Worm (Caenorhabditis elegans) whole organism, L1 larva: ENCODE data around the gene M28.9.

ENCODE experiments used
- aha-1 ChIP-seq: fragments of 150-350 bp; optimal IDR thresholded peaks from 2 replicates; lab custom pipeline; 2014; ENCODE audit warnings: missing biosample characterization, missing genetic modification characterization
- dpl-1 ChIP-seq, 3 experiments: fragments of 150-350 bp in 2 of 3; sonication (generic microtip) in 1 of 3; optimal IDR thresholded peaks; 2 replicates each; lab custom pipeline; 2014 to 2017; ENCODE audit warnings: missing biosample characterization in 3 of 3, missing genetic modification characterization in 3 of 3, missing genetic modification reagents in 3 of 3
- efl-1 ChIP-seq, 4 experiments: fragments of 150-350 bp; optimal IDR thresholded peaks in 3 of 4; peaks in 1 of 4; 1 replicate in 1 of 4; 2 replicates in 3 of 4; lab custom pipeline; 2014; ENCODE audit warnings: missing biosample characterization in 2 of 4, missing genetic modification characterization in 2 of 4, missing genetic modification reagents in 2 of 4
- lsy-2 ChIP-seq, 2 experiments: fragments of 150-350 bp; optimal IDR thresholded peaks; 2 replicates each; lab custom pipeline; 2014; ENCODE audit warnings: missing biosample characterization in 2 of 2, missing genetic modification characterization in 2 of 2
- nhr-12 ChIP-seq: sonication (generic microtip); optimal IDR thresholded peaks from 2 replicates; lab custom pipeline; 2017; ENCODE audit warnings: missing biosample characterization, missing genetic modification characterization
- sptf-1 ChIP-seq: fragments of 150-350 bp; optimal IDR thresholded peaks from 2 replicates; lab custom pipeline; 2014; ENCODE audit warnings: missing biosample characterization, missing genetic modification characterization
- unc-62 ChIP-seq: fragments of 150-350 bp; optimal IDR thresholded peaks from 2 replicates; lab custom pipeline; 2014; ENCODE audit warnings: missing biosample characterization, missing genetic modification reagents, missing genetic modification characterization
- ztf-11 ChIP-seq, 2 experiments: sonication (generic microtip); optimal IDR thresholded peaks; 2 replicates each; lab custom pipeline; 2016 to 2017; ENCODE audit warnings: missing genetic modification characterization in 2 of 2, missing biosample characterization in 1 of 2, missing compliant biosample characterization in 1 of 2

DNA sequence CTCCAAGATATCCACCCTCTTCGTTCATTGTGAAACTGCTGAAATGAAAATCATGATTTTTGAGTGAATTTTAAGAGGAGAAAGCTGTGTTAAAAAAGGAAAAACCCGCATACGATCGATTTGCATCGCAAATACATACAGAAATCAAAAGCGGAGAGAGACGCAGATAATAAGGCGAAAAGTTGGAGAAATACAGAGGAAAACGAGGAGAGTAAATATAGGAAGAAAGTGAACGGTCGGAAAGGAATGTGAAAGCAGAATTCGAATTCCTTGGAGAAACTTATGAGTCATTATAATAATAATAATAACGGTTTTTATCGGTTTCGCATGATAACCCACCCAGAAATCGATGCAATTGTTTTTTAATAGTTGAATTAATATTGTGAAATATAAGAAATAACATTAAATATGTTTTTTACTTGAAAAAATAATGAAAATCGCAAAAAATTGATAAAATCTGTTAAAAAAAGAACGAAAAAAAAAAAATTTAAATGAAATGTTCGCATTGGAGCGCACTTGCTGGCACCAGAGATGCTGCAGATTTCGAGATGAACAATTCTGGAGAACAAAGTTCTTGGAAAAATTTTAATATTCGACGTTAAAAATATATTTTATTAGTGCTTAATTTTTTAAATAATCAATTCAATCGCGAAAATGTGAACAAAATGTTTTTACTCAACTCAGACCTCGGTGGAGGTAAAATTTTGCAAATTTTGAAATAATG is 31.8 kb upstream of the M28.9 start, which contains the start of gene ccm-3:
- TF ChIP-seq sptf-1 = no peak
- TF ChIP-seq dpl-1 (GFP tag; optimal IDR thresholded peaks at IDR 0.05; lab: Kevin White, UChicago) = peak; percentile 26 to 62 (median 34)
- TF ChIP-seq aha-1 (tag; lab: Kevin White, UChicago) = no peak
- TF ChIP-seq lsy-2 (tag; optimal IDR thresholded peaks at IDR 0.05; lab: Kevin White, UChicago) = peak; percentile 15 to 77
- TF ChIP-seq ztf-11 (tag; optimal IDR thresholded peaks at IDR 0.05; lab: Kevin White, UChicago) = no peak
- no peak for TF ChIP-seq nhr-12
- no peak for TF ChIP-seq unc-62
- peak; percentile 43 to 52 for TF ChIP-seq efl-1 (optimal IDR thresholded peaks at IDR 0.05; lab: Kevin White, UChicago)
- peak in 1 of 2 experiments; percentile 45 for TF ChIP-seq efl-1 (GFP tag; optimal IDR thresholded peaks at IDR 0.05 in 1 of 2; lab: Kevin White, UChicago)
